Worm (Caenorhabditis elegans) whole organism, midembryonic: ENCODE data around the gene F52D2.7.
A peak's percentile ranks its signal among the peaks of the same experiment; 100 is the strongest.

Experiments used
- T22C8.4 ChIP-seq: fragments of 200-800 bp; sonication (Bioruptor generic); IDR thresholded peaks from 2 replicates; pipeline ENCODE4 v1.3.6; 2022; ENCODE audit warnings: missing genetic modification characterization, missing compliant biosample characterization
- cog-1 ChIP-seq: sonication (generic microtip); optimal IDR thresholded peaks from 2 replicates; lab custom pipeline; 2016; ENCODE audit warnings: missing genetic modification characterization, missing compliant biosample characterization
- flt-1 ChIP-seq: fragments of 200-800 bp; sonication (Bioruptor generic); IDR thresholded peaks from 2 replicates; pipeline ENCODE4 v1.3.6; 2022; ENCODE audit warnings: missing genetic modification characterization, missing compliant biosample characterization
- klf-2 ChIP-seq: fragments of 200-800 bp; sonication (Bioruptor generic); conservative IDR thresholded peaks from 2 replicates; pipeline ENCODE4 v1.3.6; 2022; ENCODE audit warnings: missing genetic modification reagents, missing genetic modification characterization, missing compliant biosample characterization
- med-1 ChIP-seq: sonication (generic microtip); optimal IDR thresholded peaks from 2 replicates; lab custom pipeline; 2017; ENCODE audit warnings: missing genetic modification characterization, mild to moderate bottlenecking, missing compliant biosample characterization, antibody characterized with exemption, missing genetic modification reagents; ENCODE audit not compliant: insufficient read depth
- ref-1 ChIP-seq: fragments of 200-800 bp; sonication (Bioruptor generic); conservative IDR thresholded peaks from 2 replicates; pipeline ENCODE4 v1.3.6; 2022; ENCODE audit warnings: missing genetic modification reagents, missing genetic modification characterization, missing compliant biosample characterization
- tab-1 ChIP-seq: fragments of 200-800 bp; sonication (Bioruptor generic); IDR thresholded peaks from 2 replicates; pipeline ENCODE4 v1.3.6; 2022; ENCODE audit warnings: missing genetic modification characterization, missing compliant biosample characterization
- ztf-23 ChIP-seq: fragments of 200-800 bp; sonication (Bioruptor generic); IDR thresholded peaks from 2 replicates; pipeline ENCODE4 v1.3.6; 2022; ENCODE audit warnings: missing genetic modification reagents, missing genetic modification characterization, missing compliant biosample characterization
- ztf-29 ChIP-seq: fragments of 200-800 bp; sonication (Bioruptor generic); IDR thresholded peaks from 2 replicates; pipeline ENCODE4 v1.3.6; 2022; ENCODE audit warnings: missing genetic modification reagents, missing genetic modification characterization, missing compliant biosample characterization

The F52D2.7 gene

DNA sequence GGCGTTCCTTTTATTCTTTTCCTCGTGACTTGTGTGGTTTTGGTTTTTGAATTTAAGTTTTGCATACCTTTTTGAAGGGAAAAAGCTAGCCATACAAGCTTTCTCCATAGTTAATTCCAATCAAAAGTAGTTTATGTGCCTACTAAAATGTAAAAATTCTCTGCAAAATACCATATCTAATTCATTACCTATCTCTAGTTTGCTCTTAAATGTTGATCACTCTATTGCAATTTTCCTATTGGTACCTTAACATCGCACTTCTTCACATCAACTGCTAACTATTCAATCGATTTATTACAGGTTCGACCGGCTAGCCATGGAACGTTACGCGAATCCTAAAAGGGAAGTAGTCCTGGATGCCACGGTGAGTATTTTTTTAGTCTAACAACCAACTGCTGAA lies at the start of gene F52D2.7:
Gene F52D2.7 (plus strand): TSS at position 301 of the 400 bp plus-strand sequence.
- TF ChIP-seq med-1 (GFP tag; lab: Kevin White, UChicago) (no peak), ref-1 (no peak), klf-2 (GFP tag; lab: Robert Waterston, UW) (no peak), ztf-29 (no peak), ztf-23 (no peak), flt-1 (GFP tag; lab: Robert Waterston, UW) (no peak), T22C8.4 (GFP tag; lab: Robert Waterston, UW) (no peak), cog-1 (tag; lab: Kevin White, UChicago) (no peak), tab-1 (GFP tag; lab: Robert Waterston, UW) (no peak)

ce11 chrX:1913257-1913656 lies 49.1 kb upstream of the F52D2.7 start, which contains the start of gene ZC53.1:
TSS of gene ZC53.1 (minus strand) at chrX:1913357.
- no peak for TF ChIP-seq cog-1 (tag; lab: Kevin White, UChicago)
- no peak for TF ChIP-seq klf-2 (GFP tag; lab: Robert Waterston, UW)
- no peak for TF ChIP-seq med-1 (GFP tag; lab: Kevin White, UChicago)
- no peak for TF ChIP-seq ref-1
- no peak for TF ChIP-seq T22C8.4 (GFP tag; lab: Robert Waterston, UW)
- TF ChIP-seq ztf-29 = no peak
- no peak for TF ChIP-seq ztf-23
- TF ChIP-seq flt-1 (GFP tag; lab: Robert Waterston, UW) = no peak
- TF ChIP-seq tab-1 (GFP tag; lab: Robert Waterston, UW) = no peak

ce11 chrX:1915022-1915421 lies 47.4 kb upstream of the F52D2.7 start, which contains the start of gene rgs-9:
TSS of gene rgs-9 (plus strand) at chrX:1915258.
- TF ChIP-seq med-1 (GFP tag; lab: Kevin White, UChicago) (no peak), ref-1 (no peak), T22C8.4 (GFP tag; lab: Robert Waterston, UW) (no peak), tab-1 (GFP tag; lab: Robert Waterston, UW) (no peak), klf-2 (GFP tag; lab: Robert Waterston, UW) (no peak), ztf-23 (no peak), cog-1 (tag; lab: Kevin White, UChicago) (no peak), flt-1 (GFP tag; lab: Robert Waterston, UW) (no peak), ztf-29 (no peak)

DNA sequence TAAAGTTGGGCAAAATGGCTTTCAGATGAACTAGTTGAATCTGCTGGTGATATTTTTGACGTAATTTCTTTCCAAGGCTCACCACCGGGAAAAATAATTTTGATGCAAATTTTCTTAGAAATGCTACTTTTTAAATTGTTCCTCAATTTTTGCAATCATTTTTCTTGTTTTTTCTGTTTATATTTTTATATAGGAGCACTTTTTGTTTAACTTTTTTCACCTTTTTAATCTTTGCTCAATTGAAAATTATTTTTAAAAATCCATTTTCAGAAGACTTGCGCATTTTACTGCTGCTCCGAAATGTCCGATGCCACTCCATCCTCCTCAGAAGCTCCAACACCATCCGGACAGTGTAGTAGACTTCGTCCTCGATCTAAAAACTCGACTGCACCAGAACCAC lies 45.2 kb upstream of the F52D2.7 start, which contains the start of gene dot-1.5:
Gene dot-1.5 (plus strand): TSS at position 301 of the 400 bp plus-strand sequence.
- no peak for TF ChIP-seq flt-1 (GFP tag; lab: Robert Waterston, UW)
- TF ChIP-seq ref-1 = no peak
- TF ChIP-seq med-1 (GFP tag; lab: Kevin White, UChicago) = no peak
- TF ChIP-seq tab-1 (GFP tag; lab: Robert Waterston, UW) = no peak
- no peak for TF ChIP-seq ztf-23
- TF ChIP-seq T22C8.4 (GFP tag; lab: Robert Waterston, UW) = no peak

- no peak for TF ChIP-seq flt-1 (GFP tag; lab: Robert Waterston, UW)
- no peak for TF ChIP-seq ztf-23
- no peak for TF ChIP-seq klf-2 (GFP tag; lab: Robert Waterston, UW)
- no peak for TF ChIP-seq med-1 (GFP tag; lab: Kevin White, UChicago)
- no peak for TF ChIP-seq ref-1
- no peak for TF ChIP-seq ztf-29
Measured at ce11 chrX:1922294-1922693, 40.1 kb upstream of the F52D2.7 start, which contains the start of gene ZC53.22. TSS of gene ZC53.22 (minus strand) at chrX:1922394.

ce11 chrX:1924138-1924537 lies 38.2 kb upstream of the F52D2.7 start, which contains the start of gene ZC53.2:
TSS of gene ZC53.2 (minus strand) at chrX:1924238.
- TF ChIP-seq T22C8.4 (GFP tag; lab: Robert Waterston, UW) (no peak), med-1 (GFP tag; lab: Kevin White, UChicago) (no peak), ztf-29 (no peak), ref-1 (no peak), cog-1 (tag; lab: Kevin White, UChicago) (no peak), klf-2 (GFP tag; lab: Robert Waterston, UW) (no peak), tab-1 (GFP tag; lab: Robert Waterston, UW) (no peak), flt-1 (GFP tag; lab: Robert Waterston, UW) (no peak), ztf-23 (no peak)

- peak; percentile 99 for TF ChIP-seq ztf-23
Measured at ce11 chrX:1933527-1933926, 28.8 kb upstream of the F52D2.7 start.

DNA sequence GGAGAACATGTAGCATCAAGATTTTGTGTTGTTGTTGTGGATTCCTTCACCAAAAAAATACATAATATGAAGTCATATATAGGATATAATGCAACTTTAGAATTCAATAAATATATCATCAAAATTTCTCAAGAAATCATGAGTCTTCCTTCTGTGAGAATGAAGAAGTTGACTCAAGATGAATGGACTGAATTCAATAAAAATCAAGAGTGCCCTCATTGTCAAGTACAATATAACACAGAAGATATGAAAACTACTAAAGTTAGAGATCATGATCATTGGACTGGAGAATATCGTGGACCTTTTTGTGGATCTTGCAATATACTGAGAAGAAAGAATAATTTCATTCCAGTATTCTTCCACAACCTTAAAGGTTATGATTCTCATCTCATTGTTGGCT lies 26.9 kb upstream of the F52D2.7 start:
- TF ChIP-seq flt-1 (GFP tag; lab: Robert Waterston, UW) (no peak), cog-1 (tag; lab: Kevin White, UChicago) (no peak), ztf-29 (no peak), med-1 (GFP tag; lab: Kevin White, UChicago) (no peak)

DNA sequence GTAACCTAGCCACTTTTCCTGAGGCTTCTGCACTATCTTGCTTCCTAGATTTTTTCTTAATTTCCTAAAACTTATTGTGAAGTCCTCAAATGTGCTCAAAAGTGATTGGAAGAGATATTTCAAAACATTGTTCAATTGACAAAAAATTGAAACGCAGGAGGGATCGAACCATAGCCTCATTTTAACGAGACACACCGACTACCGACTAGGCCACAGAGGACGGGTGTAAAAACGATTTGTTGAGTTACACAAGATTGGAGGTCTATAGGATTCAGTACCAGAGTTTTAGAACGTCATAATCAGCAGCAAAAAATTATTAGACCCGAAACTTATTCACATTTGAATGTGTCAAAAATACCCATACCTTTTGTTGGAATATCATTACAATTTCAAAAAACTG lies 23.1 kb upstream of the F52D2.7 start:
- TF ChIP-seq klf-2 (GFP tag; lab: Robert Waterston, UW) (no peak), T22C8.4 (GFP tag; lab: Robert Waterston, UW) (no peak), flt-1 (GFP tag; lab: Robert Waterston, UW) (no peak), tab-1 (GFP tag; lab: Robert Waterston, UW) (no peak), med-1 (GFP tag; lab: Kevin White, UChicago) (no peak), ztf-29 (no peak), ref-1 (no peak), ztf-23 (no peak), cog-1 (tag; lab: Kevin White, UChicago) (no peak)

- no peak for TF ChIP-seq med-1 (GFP tag; lab: Kevin White, UChicago)
- no peak for TF ChIP-seq ztf-29
Measured at ce11 chrX:1939887-1940286, 22.5 kb upstream of the F52D2.7 start, which contains the start of gene Y59E1A.4. TSS of gene Y59E1A.4 (minus strand) at chrX:1939987.
